Fruit fly (Drosophila melanogaster): ENCODE measurements around the gene RPA2.

Gene RPA2

DNA sequence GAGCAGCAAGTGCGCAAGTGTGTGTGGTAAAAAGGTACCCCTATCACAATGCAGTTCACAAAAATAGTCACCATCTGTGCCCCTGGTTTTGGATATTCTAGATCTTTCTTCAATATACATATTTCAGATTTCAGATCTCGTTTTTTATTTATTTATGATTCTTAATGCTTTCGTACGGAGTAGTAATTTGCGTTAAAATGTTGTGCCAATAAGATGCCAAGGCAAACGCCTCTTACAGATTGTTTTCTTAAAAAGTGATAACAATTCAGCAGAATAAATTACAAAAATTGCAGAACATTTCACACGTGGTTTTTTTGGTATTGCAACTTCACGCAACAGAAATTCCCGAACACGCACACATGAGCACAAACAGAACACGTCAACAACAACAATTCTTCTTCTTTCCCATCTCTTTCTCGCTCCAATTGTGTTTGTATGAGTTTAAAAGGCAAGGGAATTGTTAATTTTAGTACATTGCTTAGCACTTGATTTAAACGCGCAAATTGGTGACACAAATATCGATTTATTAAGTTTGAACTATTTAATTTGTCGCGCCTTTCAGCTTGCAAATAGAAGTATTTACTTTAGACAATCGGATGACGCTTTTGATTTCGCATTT is 7.8 kb downstream of the RPA2 start (continued):
- TF ChIP-seq CG12769 (tag; optimal IDR thresholded peaks at IDR 0.05): peak; percentile 56
- peak in 1 of 2 experiments; percentile 82 for TF ChIP-seq eve (GFP tag; optimal IDR thresholded peaks at IDR 0.05)
- no peak for TF ChIP-seq stwl (tag; optimal IDR thresholded peaks at IDR 0.05)
- no peak for TF ChIP-seq CG4730 (GFP tag; IDR thresholded peaks at IDR 0.05)
- peak; percentile 70 to 85 for TF ChIP-seq bsh (GFP tag; optimal IDR thresholded peaks at IDR 0.05)
- peak; percentile 66 for TF ChIP-seq nmo (GFP tag; optimal IDR thresholded peaks at IDR 0.05)
- TF ChIP-seq CG2199 (GFP tag; IDR thresholded peaks at IDR 0.05): no peak
- no peak for TF ChIP-seq CG11093 (GFP tag; IDR thresholded peaks at IDR 0.05)
- TF ChIP-seq CG1233 (GFP tag; optimal IDR thresholded peaks at IDR 0.05): no peak
- peak; percentile 67 for TF ChIP-seq org-1 (GFP tag; optimal IDR thresholded peaks at IDR 0.05)
- TF ChIP-seq CG14667 (GFP tag; IDR thresholded peaks at IDR 0.05): no peak
- TF ChIP-seq dysf (GFP tag; IDR thresholded peaks at IDR 0.05): peak; percentile 74
- TF ChIP-seq CG33557 (GFP tag; optimal IDR thresholded peaks at IDR 0.05): no peak
- TF ChIP-seq grn (GFP tag; optimal IDR thresholded peaks at IDR 0.05): peak; percentile 35
- peak; percentile 42 for TF ChIP-seq shn (GFP tag; optimal IDR thresholded peaks at IDR 0.05)
- no peak for TF ChIP-seq da (GFP tag; optimal IDR thresholded peaks at IDR 0.05)
- no peak for TF ChIP-seq CG8478 (optimal IDR thresholded peaks at IDR 0.05)
- peak; percentile 39 for TF ChIP-seq maf-S (GFP tag; optimal IDR thresholded peaks at IDR 0.05)
- peak; percentile 2 for TF ChIP-seq CG17359 (tag; optimal IDR thresholded peaks at IDR 0.05)
- peak; percentile 39 for TF ChIP-seq pum (GFP tag; optimal IDR thresholded peaks at IDR 0.05)
- TF ChIP-seq peb (GFP tag; IDR thresholded peaks at IDR 0.05): peak; percentile 38; the same call in 1 of the 2 replicates
- TF ChIP-seq CG2120 (GFP tag; optimal IDR thresholded peaks at IDR 0.05): peak; percentile 85
- TF ChIP-seq HmgZ (tag; optimal IDR thresholded peaks at IDR 0.05): peak; percentile 76
- TF ChIP-seq crp (GFP tag; optimal IDR thresholded peaks at IDR 0.05): no peak
- TF ChIP-seq kay (GFP tag; optimal IDR thresholded peaks at IDR 0.05): no peak
- TF ChIP-seq CG18262 (tag; optimal IDR thresholded peaks at IDR 0.05): no peak
- no peak for TF ChIP-seq CG14441 (GFP tag; IDR thresholded peaks at IDR 0.05)
- no peak for TF ChIP-seq zen2 (GFP tag; IDR thresholded peaks at IDR 0.05; ENCODE audit: partially characterized antibody)
- TF ChIP-seq CG42726 (GFP tag; IDR thresholded peaks at IDR 0.05; ENCODE audit: partially characterized antibody): no peak
- TF ChIP-seq CG11696 (GFP tag; IDR thresholded peaks at IDR 0.05): peak; percentile 92
- no peak for TF ChIP-seq CG13123 (GFP tag; optimal IDR thresholded peaks at IDR 0.05)
- TF ChIP-seq prd (optimal IDR thresholded peaks at IDR 0.05): no peak
- TF ChIP-seq prd (GFP tag; IDR thresholded peaks at IDR 0.05): no peak
- TF ChIP-seq ranshi (GFP tag; IDR thresholded peaks at IDR 0.05): no peak; the same call in 1 of the 2 replicates
- TF ChIP-seq Hr39 (optimal IDR thresholded peaks at IDR 0.05): no peak
- TF ChIP-seq CoRest (tag; optimal IDR thresholded peaks at IDR 0.05): peak; percentile 45
- TF ChIP-seq Atf-2 (GFP tag; optimal IDR thresholded peaks at IDR 0.05): peak; percentile 31
- TF ChIP-seq CG12219 (GFP tag; optimal IDR thresholded peaks at IDR 0.05): peak; percentile 84
- TF ChIP-seq CG17186 (GFP tag; optimal IDR thresholded peaks at IDR 0.05): no peak
- TF ChIP-seq Dref (GFP tag; IDR thresholded peaks at IDR 0.05): no peak
- peak; percentile 61 for TF ChIP-seq CG9932 (GFP tag; IDR thresholded peaks at IDR 0.05)
- TF ChIP-seq Sox102F (GFP tag; optimal IDR thresholded peaks at IDR 0.05): peak; percentile 78
- TF ChIP-seq CG8924 (tag; optimal IDR thresholded peaks at IDR 0.05): peak; percentile 84
- peak; percentile 61 to 84 for TF ChIP-seq dpn (GFP tag; optimal IDR thresholded peaks at IDR 0.05)
- TF ChIP-seq CG9215 (GFP tag; IDR thresholded peaks at IDR 0.05): no peak
- TF ChIP-seq sna (GFP tag; IDR thresholded peaks at IDR 0.05; ENCODE audit: partially characterized antibody): no peak
- TF ChIP-seq CG10565 (GFP tag; optimal IDR thresholded peaks at IDR 0.05): peak; percentile 6
- TF ChIP-seq Optix (GFP tag; IDR thresholded peaks at IDR 0.05): peak; percentile 78
- TF ChIP-seq CG9797 (GFP tag; optimal IDR thresholded peaks at IDR 0.05): no peak
- no peak for TF ChIP-seq chinmo (GFP tag; IDR thresholded peaks at IDR 0.05; ENCODE audit: partially characterized antibody)
- no peak for TF ChIP-seq TFAM (GFP tag; optimal IDR thresholded peaks at IDR 0.05)
- no peak for TF ChIP-seq Sin3A (optimal IDR thresholded peaks at IDR 0.05)
